Fruit fly (Drosophila melanogaster): ENCODE results near the gene CG42264.

The CG42264 gene

dm6 chrX:5735268-5735941 is 41.0 kb downstream of the CG42264 start (continued):
- TF ChIP-seq CG17829 (tag; optimal IDR thresholded peaks at IDR 0.05) (peak; percentile 76), CG13894 (tag; optimal IDR thresholded peaks at IDR 0.05) (peak; percentile 23), CG18599 (GFP tag; optimal IDR thresholded peaks at IDR 0.05) (peak; percentile 73), gsb (GFP tag; IDR thresholded peaks at IDR 0.05) (peak; percentile 39), Hey (tag; optimal IDR thresholded peaks at IDR 0.05) (no peak), Mad (GFP tag; optimal IDR thresholded peaks at IDR 0.05) (peak; percentile 55), Neu2 (GFP tag; optimal IDR thresholded peaks at IDR 0.05; ENCODE audit: borderline replicate concordance) (no peak), CG3281 (GFP tag; optimal IDR thresholded peaks at IDR 0.05) (peak; percentile 67), crc (GFP tag; optimal IDR thresholded peaks at IDR 0.05) (peak; percentile 24), Aef1 (GFP tag; IDR thresholded peaks at IDR 0.05) (peak; percentile 64), CG14965 (GFP tag; optimal IDR thresholded peaks at IDR 0.05; ENCODE audit: borderline replicate concordance) (no peak), TFAM (GFP tag; optimal IDR thresholded peaks at IDR 0.05) (no peak), Hr51 (GFP tag; optimal IDR thresholded peaks at IDR 0.05) (peak; percentile 22 to 84), ranshi (GFP tag; IDR thresholded peaks at IDR 0.05) (peak; percentile 73), cato (GFP tag; optimal IDR thresholded peaks at IDR 0.05; ENCODE audit: borderline replicate concordance) (no peak), Dref (GFP tag; IDR thresholded peaks at IDR 0.05) (no peak), CG15073 (GFP tag; optimal IDR thresholded peaks at IDR 0.05) (no peak), CG4730 (GFP tag; IDR thresholded peaks at IDR 0.05) (peak; percentile 66), cas (GFP tag; IDR thresholded peaks at IDR 0.05) (0 out of 2 replicates have a peak, but pooled peaks have one; percentile 19), odd (GFP tag; optimal IDR thresholded peaks at IDR 0.05) (peak; percentile 50), CG5245 (GFP tag; optimal IDR thresholded peaks at IDR 0.05) (peak; percentile 63), HLH3B (GFP tag; IDR thresholded peaks at IDR 0.05) (peak; percentile 78), CG11085 (GFP tag; IDR thresholded peaks at IDR 0.05) (peak; percentile 54), E2f2 (GFP tag; IDR thresholded peaks at IDR 0.05) (peak; percentile 51; the same call in 1 of the 2 replicates), Dip3 (GFP tag; optimal IDR thresholded peaks at IDR 0.05) (peak; percentile 76), Ets65A (GFP tag) (no peak), esg (GFP tag; conservative IDR thresholded peaks at IDR 0.05) (peak; percentile 76), pzg (GFP tag; optimal IDR thresholded peaks at IDR 0.05) (no peak), Nf-YC (tag; optimal IDR thresholded peaks at IDR 0.05) (peak; percentile 19), CG11723 (GFP tag; optimal IDR thresholded peaks at IDR 0.05) (peak; percentile 67), Spps (tag; optimal IDR thresholded peaks at IDR 0.05) (no peak), Ptx1 (GFP tag; IDR thresholded peaks at IDR 0.05) (peak; percentile 81), CG3065 (GFP tag; optimal IDR thresholded peaks at IDR 0.05) (peak; percentile 12), pnt (GFP tag; optimal IDR thresholded peaks at IDR 0.05) (peak; percentile 38), CG18476 (GFP tag; optimal IDR thresholded peaks at IDR 0.05) (peak; percentile 34), CG6175 (GFP tag; IDR thresholded peaks at IDR 0.05) (0 out of 3 replicates have a peak, but pooled peaks have one; percentile 25), CG31224 (GFP tag; IDR thresholded peaks at IDR 0.05) (no peak), HHEX (GFP tag; optimal IDR thresholded peaks at IDR 0.05) (peak; percentile 3), NfI (GFP tag; optimal IDR thresholded peaks at IDR 0.05) (peak; percentile 71), chinmo (GFP tag; IDR thresholded peaks at IDR 0.05; ENCODE audit: partially characterized antibody) (no peak), Sox100B (GFP tag; optimal IDR thresholded peaks at IDR 0.05) (peak; percentile 55), CG10147 (GFP tag; optimal IDR thresholded peaks at IDR 0.05) (peak; percentile 68), da (GFP tag; optimal IDR thresholded peaks at IDR 0.05) (no peak), twi (tag; optimal IDR thresholded peaks at IDR 0.05) (peak; percentile 47), CrebB (tag; optimal IDR thresholded peaks at IDR 0.05) (peak; percentile 67), CG18619 (GFP tag; optimal IDR thresholded peaks at IDR 0.05) (peak; percentile 62), E2f1 (GFP tag; IDR thresholded peaks at IDR 0.05) (peak; percentile 57), CG9437 (GFP tag; optimal IDR thresholded peaks at IDR 0.05) (peak; percentile 46), zen2 (GFP tag; IDR thresholded peaks at IDR 0.05; ENCODE audit: partially characterized antibody) (no peak)
